Fruit fly (Drosophila melanogaster): Measurements from ENCODE around the gene FoxK.
A peak's percentile ranks its signal among the peaks of the same experiment; 100 is the strongest.

FoxK gene

dm6 chr3L:11123088-11123487 lies 2.5 kb upstream of the FoxK start, which contains the start of the genes Ufd1 and NaPi-III (continued):
- no peak for TF ChIP-seq CG8478 (optimal IDR thresholded peaks at IDR 0.05)
- TF ChIP-seq CG6654 (GFP tag; optimal IDR thresholded peaks at IDR 0.05), result no peak
- TF ChIP-seq cas (GFP tag; IDR thresholded peaks at IDR 0.05), result no peak
- peak; percentile 41 for TF ChIP-seq CG2120 (GFP tag; optimal IDR thresholded peaks at IDR 0.05)
- TF ChIP-seq lov (optimal IDR thresholded peaks at IDR 0.05), result no peak
- peak; percentile 49; the same call in 1 of the 3 replicates for TF ChIP-seq lov (GFP tag; IDR thresholded peaks at IDR 0.05)
- TF ChIP-seq CG12769 (tag; optimal IDR thresholded peaks at IDR 0.05), result peak; percentile 67
- no peak for TF ChIP-seq mirr (GFP tag; optimal IDR thresholded peaks at IDR 0.05)
- TF ChIP-seq Abd-B (GFP tag; optimal IDR thresholded peaks at IDR 0.05), result peak; percentile 42
- peak; percentile 84 for TF ChIP-seq CG33213 (GFP tag; optimal IDR thresholded peaks at IDR 0.05)
- TF ChIP-seq YL-1 (GFP tag; optimal IDR thresholded peaks at IDR 0.05), result peak; percentile 79
- peak; percentile 40 for TF ChIP-seq CG7928 (GFP tag; optimal IDR thresholded peaks at IDR 0.05)
- TF ChIP-seq sug (tag; optimal IDR thresholded peaks at IDR 0.05), result peak; percentile 63
- TF ChIP-seq CrebB (tag; optimal IDR thresholded peaks at IDR 0.05), result peak; percentile 14
- no peak for TF ChIP-seq ara (GFP tag; IDR thresholded peaks at IDR 0.05)
- peak; percentile 57; the same call in 1 of the 2 replicates for TF ChIP-seq CG32767 (GFP tag; IDR thresholded peaks at IDR 0.05)
- no peak for TF ChIP-seq CG5180 (GFP tag; optimal IDR thresholded peaks at IDR 0.05)
- no peak for TF ChIP-seq CkIIα-i1 (GFP tag; IDR thresholded peaks at IDR 0.05)
- peak; percentile 30 for TF ChIP-seq shn (GFP tag; optimal IDR thresholded peaks at IDR 0.05)
- TF ChIP-seq chn (GFP tag; optimal IDR thresholded peaks at IDR 0.05), result peak; percentile 40
- TF ChIP-seq her (GFP tag; optimal IDR thresholded peaks at IDR 0.05), result peak; percentile 54
- TF ChIP-seq NC2α (GFP tag; optimal IDR thresholded peaks at IDR 0.05), result no peak
- no peak for TF ChIP-seq ind (GFP tag; optimal IDR thresholded peaks at IDR 0.05)
- no peak for TF ChIP-seq danr (GFP tag; IDR thresholded peaks at IDR 0.05)
- TF ChIP-seq CG8944 (GFP tag; optimal IDR thresholded peaks at IDR 0.05), result peak; percentile 36
- peak; percentile 62 for TF ChIP-seq CG10267 (tag; optimal IDR thresholded peaks at IDR 0.05)
- TF ChIP-seq usp (GFP tag; optimal IDR thresholded peaks at IDR 0.05), result no peak
- peak; percentile 71 for TF ChIP-seq CG17829 (tag; optimal IDR thresholded peaks at IDR 0.05)
- no peak for TF ChIP-seq bowl (GFP tag; IDR thresholded peaks at IDR 0.05)
- peak; percentile 100 for TF ChIP-seq CG6175 (GFP tag; IDR thresholded peaks at IDR 0.05)
- TF ChIP-seq Aef1 (GFP tag; IDR thresholded peaks at IDR 0.05), result peak; percentile 78
- peak; percentile 76 for TF ChIP-seq tna (GFP tag; IDR thresholded peaks at IDR 0.05; ENCODE audit: partially characterized antibody)
- peak; percentile 92 for TF ChIP-seq CTCF (GFP tag; optimal IDR thresholded peaks at IDR 0.05)
- TF ChIP-seq CG17328 (GFP tag; IDR thresholded peaks at IDR 0.05), result no peak
- no peak for TF ChIP-seq CG16779 (GFP tag; IDR thresholded peaks at IDR 0.05)
- no peak for TF ChIP-seq sc (optimal IDR thresholded peaks at IDR 0.05)
- TF ChIP-seq sc (GFP tag; optimal IDR thresholded peaks at IDR 0.05), result no peak
- TF ChIP-seq ac (GFP tag; optimal IDR thresholded peaks at IDR 0.05), result no peak
- TF ChIP-seq dan (GFP tag; IDR thresholded peaks at IDR 0.05), result no peak
- no peak for TF ChIP-seq H15 (GFP tag; IDR thresholded peaks at IDR 0.05)
- TF ChIP-seq nom (GFP tag; optimal IDR thresholded peaks at IDR 0.05), result no peak
- peak; percentile 98 for TF ChIP-seq gfzf (GFP tag; optimal IDR thresholded peaks at IDR 0.05)
- TF ChIP-seq ttk (GFP tag; IDR thresholded peaks at IDR 0.05), result no peak
- peak; percentile 20 for TF ChIP-seq dmrt11E (tag; optimal IDR thresholded peaks at IDR 0.05)
- TF ChIP-seq CG9609 (GFP tag; optimal IDR thresholded peaks at IDR 0.05), result peak; percentile 52
- peak; percentile 9 for TF ChIP-seq gsb-n (tag; optimal IDR thresholded peaks at IDR 0.05)
- no peak for TF ChIP-seq CG31224 (GFP tag; IDR thresholded peaks at IDR 0.05)
- peak; percentile 79 for TF ChIP-seq Sin3A (optimal IDR thresholded peaks at IDR 0.05)
- peak; percentile 92 for TF ChIP-seq unc-4 (GFP tag; IDR thresholded peaks at IDR 0.05; ENCODE audit: partially characterized antibody)
- TF ChIP-seq CHES-1-like (GFP tag; optimal IDR thresholded peaks at IDR 0.05), result peak; percentile 87
- no peak for TF ChIP-seq Hr78 (GFP tag; optimal IDR thresholded peaks at IDR 0.05)
- TF ChIP-seq CG10274 (GFP tag; optimal IDR thresholded peaks at IDR 0.05), result no peak
- TF ChIP-seq CoRest (tag; optimal IDR thresholded peaks at IDR 0.05), result peak; percentile 73
- TF ChIP-seq chm (GFP tag; IDR thresholded peaks at IDR 0.05), result peak; percentile 54; the same call in 1 of the 2 replicates
